Fruit fly (Drosophila melanogaster): ENCODE data around the gene CG7730.

The CG7730 gene

DNA sequence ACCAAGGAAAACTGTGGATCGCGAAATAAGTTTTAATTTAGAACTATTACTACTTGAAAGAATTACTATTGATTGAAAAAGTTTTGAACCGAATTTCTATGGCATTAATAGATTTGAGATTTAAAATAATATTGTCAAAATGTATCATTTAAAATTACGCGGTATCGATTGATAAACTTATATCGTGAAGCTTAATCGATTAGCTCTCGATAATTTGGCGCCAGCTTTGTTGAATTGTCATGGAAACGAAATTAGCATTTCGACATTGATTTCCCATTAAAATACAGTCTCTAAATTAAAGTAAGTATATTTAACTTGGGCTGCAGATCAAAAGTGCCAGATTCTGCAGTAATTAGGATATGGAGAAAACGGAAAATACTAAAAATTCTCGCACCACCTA is at the start of gene CG7730 (continued):
- TF ChIP-seq chif (GFP tag; optimal IDR thresholded peaks at IDR 0.05) (no peak), CG34224 (GFP tag; IDR thresholded peaks at IDR 0.05; ENCODE audit: partially characterized antibody) (peak; percentile 72), E2f2 (GFP tag; IDR thresholded peaks at IDR 0.05) (peak; percentile 86), HLH4C (GFP tag; IDR thresholded peaks at IDR 0.05; ENCODE audit: partially characterized antibody) (peak; percentile 75)

DNA sequence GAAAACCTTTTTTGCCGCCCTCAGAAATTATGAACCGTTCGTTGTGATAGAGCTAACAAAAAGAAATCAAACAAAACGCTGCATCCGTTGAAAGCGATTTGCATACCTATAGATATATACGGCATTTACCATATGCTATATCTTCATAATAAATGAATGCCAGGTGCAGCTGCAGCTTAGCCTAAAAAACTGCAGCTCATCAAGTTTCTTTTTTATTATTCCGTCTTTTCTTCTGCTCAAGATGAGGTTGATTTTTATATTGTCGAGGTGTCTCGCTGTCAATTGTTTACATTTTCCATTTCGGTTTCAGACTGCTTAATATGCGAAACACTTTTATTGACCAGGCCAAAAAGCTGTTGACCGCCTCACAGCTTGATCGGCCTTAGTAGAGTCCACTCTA is 48.9 kb upstream of the CG7730 start:
- TF ChIP-seq pros (GFP tag; optimal IDR thresholded peaks at IDR 0.05) (peak; percentile 87), ara (GFP tag; IDR thresholded peaks at IDR 0.05) (no peak), Med (GFP tag) (peak; percentile 16), CG1529 (GFP tag; optimal IDR thresholded peaks at IDR 0.05) (no peak), klu (GFP tag; IDR thresholded peaks at IDR 0.05) (no peak), nerfin-2 (GFP tag; IDR thresholded peaks at IDR 0.05; ENCODE audit: partially characterized antibody) (no peak), zen2 (GFP tag; IDR thresholded peaks at IDR 0.05; ENCODE audit: partially characterized antibody) (no peak), oc (tag; optimal IDR thresholded peaks at IDR 0.05) (peak; percentile 64), odd (GFP tag; optimal IDR thresholded peaks at IDR 0.05) (no peak), Sox100B (GFP tag; optimal IDR thresholded peaks at IDR 0.05) (no peak), CG1832 (GFP tag; optimal IDR thresholded peaks at IDR 0.05) (no peak), CG4854 (GFP tag; optimal IDR thresholded peaks at IDR 0.05) (no peak), CG32772 (GFP tag; IDR thresholded peaks at IDR 0.05) (no peak), amos (GFP tag; IDR thresholded peaks at IDR 0.05; ENCODE audit: partially characterized antibody) (no peak), pnt (GFP tag; optimal IDR thresholded peaks at IDR 0.05) (no peak), CG2889 (GFP tag; IDR thresholded peaks at IDR 0.05) (no peak), yki (optimal IDR thresholded peaks at IDR 0.05) (no peak), stc (GFP tag; IDR thresholded peaks at IDR 0.05) (no peak), Tbp (GFP tag; optimal IDR thresholded peaks at IDR 0.05) (no peak), CoRest (tag; optimal IDR thresholded peaks at IDR 0.05) (no peak), BtbVII (GFP tag; optimal IDR thresholded peaks at IDR 0.05) (no peak), nerfin-1 (tag; optimal IDR thresholded peaks at IDR 0.05) (no peak), TFAM (GFP tag; optimal IDR thresholded peaks at IDR 0.05) (no peak), vvl (GFP tag; IDR thresholded peaks at IDR 0.05) (peak; percentile 39; the same call in 1 of the 2 replicates), Lpt (GFP tag; optimal IDR thresholded peaks at IDR 0.05) (no peak), CG15696 (tag; optimal IDR thresholded peaks at IDR 0.05) (no peak), CG12071 (GFP tag; optimal IDR thresholded peaks at IDR 0.05) (no peak), CG11398 (GFP tag; optimal IDR thresholded peaks at IDR 0.05) (no peak), CG3407 (GFP tag; optimal IDR thresholded peaks at IDR 0.05) (no peak), Lim3 (GFP tag; IDR thresholded peaks at IDR 0.05) (no peak), CG15011 (GFP tag; optimal IDR thresholded peaks at IDR 0.05) (no peak), caup (GFP tag; optimal IDR thresholded peaks at IDR 0.05; ENCODE audit: severe bottlenecking) (no peak), abd-A (tag; optimal IDR thresholded peaks at IDR 0.05) (peak; percentile 81), CG11504 (tag; optimal IDR thresholded peaks at IDR 0.05) (no peak), corto (GFP tag; optimal IDR thresholded peaks at IDR 0.05) (no peak), Awh (GFP tag; IDR thresholded peaks at IDR 0.05) (0 out of 2 replicates have a peak, but pooled peaks have one; percentile 15), CG1024 (GFP tag; IDR thresholded peaks at IDR 0.05) (no peak), Blimp-1 (GFP tag; optimal IDR thresholded peaks at IDR 0.05) (peak; percentile 0), CG8765 (GFP tag; IDR thresholded peaks at IDR 0.05) (no peak)
